Fruit fly (Drosophila melanogaster): Measurements from ENCODE around the gene vig.
A peak's percentile ranks its signal among the peaks of the same experiment; 100 is the strongest.

Gene vig

DNA sequence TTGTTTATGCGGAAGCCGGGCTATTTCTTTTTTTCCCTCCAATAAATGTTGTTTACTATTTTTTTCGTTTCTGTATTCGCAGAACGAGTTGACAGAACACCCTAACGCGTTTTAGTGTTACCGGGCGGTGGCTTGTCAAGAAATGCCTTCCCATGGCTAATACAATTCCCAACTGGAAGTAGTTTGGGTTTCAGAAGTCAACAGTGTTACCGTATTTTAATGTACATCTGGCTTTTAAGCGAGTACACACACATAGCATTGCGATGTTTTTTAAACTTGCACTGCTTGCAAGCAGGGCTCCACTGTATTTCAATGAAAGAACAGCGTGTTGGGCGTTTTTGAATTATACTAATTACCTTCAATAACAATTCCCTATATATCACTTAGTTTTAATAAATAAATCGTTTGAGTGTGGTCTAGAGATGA lies 9.5 kb downstream of the vig start, which contains the start of gene TfIIS (continued):
- TF ChIP-seq Stat92E (GFP tag; optimal IDR thresholded peaks at IDR 0.05) (peak in 1 of 3 experiments; percentile 52), Dref (GFP tag; IDR thresholded peaks at IDR 0.05) (peak; percentile 54), pfk (GFP tag; optimal IDR thresholded peaks at IDR 0.05) (no peak), fd64A (GFP tag; optimal IDR thresholded peaks at IDR 0.05) (no peak), Dll (GFP tag; IDR thresholded peaks at IDR 0.05; ENCODE audit: partially characterized antibody) (0 out of 4 replicates have a peak, but pooled peaks have one; percentile 13), CG6272 (GFP tag; IDR thresholded peaks at IDR 0.05) (no peak), Jarid2 (GFP tag; optimal IDR thresholded peaks at IDR 0.05) (no peak), sim (GFP tag; IDR thresholded peaks at IDR 0.05) (0 out of 2 replicates have a peak, but pooled peaks have one; percentile 28), CG8765 (GFP tag; IDR thresholded peaks at IDR 0.05) (no peak), CG7839 (tag; optimal IDR thresholded peaks at IDR 0.05) (peak; percentile 16), Fer1 (GFP tag; optimal IDR thresholded peaks at IDR 0.05) (no peak), Hr3 (GFP tag; optimal IDR thresholded peaks at IDR 0.05) (no peak), Hmx (GFP tag; optimal IDR thresholded peaks at IDR 0.05) (no peak), E2f2 (GFP tag; IDR thresholded peaks at IDR 0.05) (peak; percentile 83), CG2120 (GFP tag; optimal IDR thresholded peaks at IDR 0.05) (peak; percentile 37), phol (tag; optimal IDR thresholded peaks at IDR 0.05) (peak; percentile 53), lmd (GFP tag; IDR thresholded peaks at IDR 0.05) (peak; percentile 7; the same call in 1 of the 2 replicates), CG42726 (GFP tag; IDR thresholded peaks at IDR 0.05; ENCODE audit: partially characterized antibody) (0 out of 2 replicates have a peak, but pooled peaks have one; percentile 63), z (GFP tag; IDR thresholded peaks at IDR 0.05) (no peak), otp (GFP tag; IDR thresholded peaks at IDR 0.05) (no peak), yki (optimal IDR thresholded peaks at IDR 0.05) (no peak), YL-1 (GFP tag; optimal IDR thresholded peaks at IDR 0.05) (peak; percentile 50), Mrtf (GFP tag; IDR thresholded peaks at IDR 0.05) (no peak), CG17359 (tag; optimal IDR thresholded peaks at IDR 0.05) (no peak), Hr51 (GFP tag; optimal IDR thresholded peaks at IDR 0.05) (peak; percentile 37 to 45), crp (GFP tag; optimal IDR thresholded peaks at IDR 0.05) (peak in 1 of 2 experiments; percentile 30), HmgZ (tag; optimal IDR thresholded peaks at IDR 0.05) (peak; percentile 90), CG15601 (tag; optimal IDR thresholded peaks at IDR 0.05) (peak; percentile 76), Scr (GFP tag; IDR thresholded peaks at IDR 0.05; ENCODE audit: partially characterized antibody) (peak; percentile 46; the same call in 1 of the 2 replicates), BEAF-32 (GFP tag; optimal IDR thresholded peaks at IDR 0.05) (peak; percentile 69), row (GFP tag; IDR thresholded peaks at IDR 0.05) (peak; percentile 51), scrt (GFP tag; optimal IDR thresholded peaks at IDR 0.05) (no peak), HmgD (GFP tag; optimal IDR thresholded peaks at IDR 0.05) (peak; percentile 93), CG12659 (GFP tag; optimal IDR thresholded peaks at IDR 0.05) (peak; percentile 76), CG9797 (GFP tag; optimal IDR thresholded peaks at IDR 0.05) (peak; percentile 97), CG7963 (GFP tag; IDR thresholded peaks at IDR 0.05; ENCODE audit: partially characterized antibody) (no peak), CG2875 (GFP tag; optimal IDR thresholded peaks at IDR 0.05) (no peak), insv (GFP tag; optimal IDR thresholded peaks at IDR 0.05) (peak in 1 of 2 experiments; percentile 96), CG14710 (tag; optimal IDR thresholded peaks at IDR 0.05) (peak; percentile 57), CG3838 (GFP tag; optimal IDR thresholded peaks at IDR 0.05) (no peak), CG3995 (GFP tag; optimal IDR thresholded peaks at IDR 0.05) (no peak), Aef1 (GFP tag; IDR thresholded peaks at IDR 0.05) (no peak), CG14965 (GFP tag; optimal IDR thresholded peaks at IDR 0.05; ENCODE audit: borderline replicate concordance) (no peak), ase (GFP tag; IDR thresholded peaks at IDR 0.05) (no peak), Poxn (GFP tag; IDR thresholded peaks at IDR 0.05) (no peak), Blimp-1 (GFP tag; optimal IDR thresholded peaks at IDR 0.05) (no peak), chinmo (GFP tag; IDR thresholded peaks at IDR 0.05; ENCODE audit: partially characterized antibody) (0 out of 4 replicates have a peak, but pooled peaks have one; percentile 36), Deaf1 (tag; optimal IDR thresholded peaks at IDR 0.05) (no peak), CG4404 (GFP tag; IDR thresholded peaks at IDR 0.05) (no peak)

Measured in whole organism, embryonic.